Worm (Caenorhabditis elegans): ENCODE results near the gene hot-3.

Gene hot-3

DNA sequence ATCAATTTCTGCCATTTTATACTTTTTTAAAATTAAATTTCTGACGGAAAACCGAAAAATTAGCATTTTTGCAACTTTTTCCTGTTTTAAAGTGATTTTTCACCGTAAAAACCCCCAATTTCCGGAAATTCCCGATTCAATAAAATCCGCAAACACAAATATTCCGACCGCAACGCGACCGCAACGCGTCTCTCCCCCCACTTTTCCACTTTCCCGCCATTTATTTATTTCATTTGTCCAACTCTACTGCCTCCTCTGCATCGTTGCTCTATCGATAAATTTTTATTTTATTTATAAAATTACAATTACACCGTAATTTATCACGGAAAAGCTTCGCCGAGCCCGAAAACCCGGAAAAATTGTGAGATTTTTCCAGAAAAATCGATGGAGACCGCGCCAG lies 43.6 kb downstream of the hot-3 start, which contains the start of gene mcd-1 (continued):
- no peak for TF ChIP-seq sem-4 (tag; optimal IDR thresholded peaks at IDR 0.05)
- TF ChIP-seq gmeb-1 (tag; optimal IDR thresholded peaks at IDR 0.05): peak; percentile 76
- TF ChIP-seq lsy-2 (tag; optimal IDR thresholded peaks at IDR 0.05): peak in 1 of 2 experiments; percentile 81
- TF ChIP-seq nhr-21 (tag; optimal IDR thresholded peaks at IDR 0.05): no peak
- peak; percentile 34 for TF ChIP-seq snpc-4 (tag; optimal IDR thresholded peaks at IDR 0.05)
- TF ChIP-seq nhr-10 (tag; optimal IDR thresholded peaks at IDR 0.05): no peak
- no peak for TF ChIP-seq nhr-237 (tag; optimal IDR thresholded peaks at IDR 0.05)
- TF ChIP-seq skn-1 (tag; optimal IDR thresholded peaks at IDR 0.05): no peak

DNA sequence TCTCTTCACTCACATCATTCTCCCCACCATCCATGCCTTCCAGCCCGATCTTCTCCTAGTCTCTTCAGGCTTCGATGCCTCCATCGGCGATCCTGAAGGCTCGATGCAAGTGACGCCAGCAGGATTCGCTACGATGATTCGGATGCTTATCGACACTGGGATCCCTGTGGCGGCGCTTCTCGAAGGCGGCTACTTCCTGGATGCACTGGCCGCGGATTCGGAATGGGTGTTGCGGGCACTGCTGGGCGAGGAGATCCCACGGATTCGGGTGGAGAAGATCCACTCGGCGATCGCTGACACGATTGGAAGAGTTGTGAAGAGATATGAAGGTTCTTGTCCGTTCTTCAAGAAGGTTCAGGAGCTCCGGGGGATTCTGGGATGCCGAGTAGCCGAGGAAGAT lies 45.4 kb downstream of the hot-3 start:
- no peak for TF ChIP-seq gmeb-1 (tag; optimal IDR thresholded peaks at IDR 0.05)
- no peak for TF ChIP-seq lin-11 (tag; optimal IDR thresholded peaks at IDR 0.05)
- no peak for TF ChIP-seq C34F6.9 (tag; optimal IDR thresholded peaks at IDR 0.05)
- TF ChIP-seq lin-13 (GFP tag; optimal IDR thresholded peaks at IDR 0.05): no peak
- no peak for TF ChIP-seq nhr-23 (tag; optimal IDR thresholded peaks at IDR 0.05)
- no peak for TF ChIP-seq fos-1 (tag; optimal IDR thresholded peaks at IDR 0.05)
- TF ChIP-seq nhr-25 (tag; optimal IDR thresholded peaks at IDR 0.05): no peak
- TF ChIP-seq ZK546.5 (tag; optimal IDR thresholded peaks at IDR 0.05): no peak
- no peak for TF ChIP-seq nhr-129 (tag; optimal IDR thresholded peaks at IDR 0.05)
- TF ChIP-seq unc-39 (tag; optimal IDR thresholded peaks at IDR 0.05): no peak
- TF ChIP-seq mdl-1 (tag; optimal IDR thresholded peaks at IDR 0.05): no peak

DNA sequence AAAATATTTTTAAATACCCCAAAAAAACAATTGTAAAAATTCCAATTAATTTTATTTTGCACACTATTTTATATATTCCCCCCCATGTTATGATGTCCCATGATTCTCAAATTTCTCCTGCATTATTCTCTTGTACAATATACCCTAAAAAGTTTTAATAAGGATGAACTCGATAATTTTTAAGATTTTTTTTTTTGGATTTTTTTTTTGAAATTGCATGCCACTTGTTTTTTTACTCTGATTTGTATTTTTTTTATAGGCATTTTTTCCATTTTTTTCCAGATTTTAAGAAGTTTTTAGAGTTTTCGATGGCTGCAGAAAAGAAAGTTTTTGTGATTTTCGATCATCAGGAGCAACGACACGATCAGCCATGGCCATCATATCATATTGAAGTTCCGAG lies 49.4 kb downstream of the hot-3 start, which contains the start of gene hda-10:
TSS of gene hda-10 (plus strand) at position 301 of the 400 bp plus-strand sequence.
- TF ChIP-seq egl-27 (tag; optimal IDR thresholded peaks at IDR 0.05) (no peak), lsy-2 (tag; optimal IDR thresholded peaks at IDR 0.05) (no peak), lin-13 (GFP tag; optimal IDR thresholded peaks at IDR 0.05) (no peak), nhr-237 (tag; optimal IDR thresholded peaks at IDR 0.05) (no peak), mbf-1 (tag; optimal IDR thresholded peaks at IDR 0.05) (no peak), nhr-10 (tag; optimal IDR thresholded peaks at IDR 0.05) (no peak)
